Fruit fly (Drosophila melanogaster) whole organism, pupa: Measurements from ENCODE around the gene CG14115.

Source experiments
- CG10348 ChIP-seq: fragments of 200-800 bp; sonication (Bioruptor generic); IDR thresholded peaks from 2 replicates; pipeline ENCODE4 v1.3.6; 2022; ENCODE audit warnings: missing biosample characterization, missing genetic modification characterization
- CG12605 ChIP-seq: fragments of 200-800 bp; sonication (Bioruptor generic); IDR thresholded peaks from 2 replicates; pipeline ENCODE4 v1.3.6; 2022; ENCODE audit warnings: missing biosample characterization, missing genetic modification characterization
- CG13204 ChIP-seq: fragments of 200-800 bp; sonication (Bioruptor generic); optimal IDR thresholded peaks from 2 replicates; lab custom pipeline; 2018; ENCODE audit warnings: missing biosample characterization, mild to moderate bottlenecking, missing genetic modification characterization, moderate library complexity
- CG14655 ChIP-seq: fragments of 200-800 bp; sonication (Bioruptor generic); optimal IDR thresholded peaks from 3 replicates; lab custom pipeline; 2017; ENCODE audit warnings: mild to moderate bottlenecking, missing biosample characterization, missing genetic modification reagents, missing genetic modification characterization
- CG15710 ChIP-seq: fragments of 200-800 bp; sonication (Bioruptor generic); optimal IDR thresholded peaks from 2 replicates; lab custom pipeline; 2018; ENCODE audit warnings: missing biosample characterization, mild to moderate bottlenecking, missing genetic modification characterization, moderate library complexity
- CG17806 ChIP-seq: fragments of 200-800 bp; sonication (Bioruptor generic); optimal IDR thresholded peaks from 2 replicates; lab custom pipeline; 2018; ENCODE audit warnings: missing biosample characterization, mild to moderate bottlenecking, missing genetic modification characterization, moderate library complexity
- CG32121 ChIP-seq: fragments of 200-800 bp; sonication (Bioruptor generic); IDR thresholded peaks from 2 replicates; pipeline ENCODE4 v1.3.6; 2022; ENCODE audit warnings: missing biosample characterization, missing genetic modification characterization
- CG34367 ChIP-seq: fragments of 200-800 bp; sonication (Bioruptor generic); optimal IDR thresholded peaks from 2 replicates; lab custom pipeline; 2018; ENCODE audit warnings: missing biosample characterization, mild to moderate bottlenecking, missing genetic modification characterization
- CG4496 ChIP-seq: fragments of 200-800 bp; sonication (Bioruptor generic); IDR thresholded peaks from 3 replicates; pipeline ENCODE4 v1.3.6; 2022; ENCODE audit warnings: missing biosample characterization, missing genetic modification characterization
- CG8159 ChIP-seq: fragments of 200-800 bp; sonication (Bioruptor generic); optimal IDR thresholded peaks from 3 replicates; lab custom pipeline; 2018; ENCODE audit warnings: missing biosample characterization, mild to moderate bottlenecking, missing genetic modification characterization, moderate library complexity
- CG8301 ChIP-seq: fragments of 200-800 bp; sonication (Bioruptor generic); optimal IDR thresholded peaks from 2 replicates; lab custom pipeline; 2018; ENCODE audit warnings: missing biosample characterization, mild to moderate bottlenecking, missing genetic modification characterization
- CG9948 ChIP-seq: fragments of 200-800 bp; sonication (Bioruptor generic); optimal IDR thresholded peaks from 2 replicates; lab custom pipeline; 2018; ENCODE audit warnings: missing biosample characterization, mild to moderate bottlenecking, missing genetic modification characterization, moderate library complexity
- D1 ChIP-seq: fragments of 200-800 bp; sonication (Bioruptor generic); optimal IDR thresholded peaks from 2 replicates; lab custom pipeline; 2018; ENCODE audit warnings: missing biosample characterization, mild to moderate bottlenecking, missing genetic modification characterization, moderate library complexity
- EcR ChIP-seq: fragments of 200-800 bp; sonication (Bioruptor generic); optimal IDR thresholded peaks from 3 replicates; lab custom pipeline; 2019; ENCODE audit warnings: missing biosample characterization, missing genetic modification characterization, mild to moderate bottlenecking, moderate library complexity, missing genetic modification reagents
- Ets98B ChIP-seq: fragments of 200-800 bp; sonication (Bioruptor generic); IDR thresholded peaks from 2 replicates; pipeline ENCODE4 v1.3.6; 2022; ENCODE audit warnings: missing biosample characterization, missing genetic modification characterization
- Pif1A ChIP-seq: fragments of 200-800 bp; sonication (Bioruptor generic); optimal IDR thresholded peaks from 3 replicates; lab custom pipeline; 2016; ENCODE audit warnings: missing biosample characterization, missing genetic modification characterization
- Pif1B ChIP-seq: fragments of 200-800 bp; sonication (Bioruptor generic); optimal IDR thresholded peaks from 3 replicates; lab custom pipeline; 2016; ENCODE audit warnings: missing biosample characterization, missing genetic modification characterization
- Snoo ChIP-seq: fragments of 200-800 bp; sonication (Bioruptor generic); optimal IDR thresholded peaks from 3 replicates; lab custom pipeline; 2017; ENCODE audit warnings: missing biosample characterization, mild to moderate bottlenecking, missing genetic modification characterization, inconsistent platforms
- fd96Ca ChIP-seq: fragments of 200-800 bp; sonication (Bioruptor generic); IDR thresholded peaks from 3 replicates; pipeline ENCODE4 v1.3.6; 2022; ENCODE audit warnings: missing biosample characterization, missing genetic modification characterization
- gl ChIP-seq: fragments of 200-800 bp; sonication (Bioruptor generic); optimal IDR thresholded peaks from 2 replicates; lab custom pipeline; 2018; ENCODE audit warnings: missing biosample characterization, mild to moderate bottlenecking, missing genetic modification characterization
- rn ChIP-seq: fragments of 200-800 bp; sonication (Bioruptor generic); IDR thresholded peaks from 2 replicates; pipeline ENCODE4 v1.3.6; 2022; ENCODE audit warnings: missing biosample characterization, missing genetic modification characterization

The CG14115 gene

dm6 chr3L:13032915-13033282 is 28.3 kb downstream of the CG14115 start:
- TF ChIP-seq rn (no peak), Pif1A (no peak), CG32121 (no peak), D1 (tag; lab: Kevin White, UChicago) (no peak), EcR (GFP tag; lab: Kevin White, UChicago) (no peak), CG14655 (no peak), CG10348 (GFP tag; lab: Robert Waterston, UW) (no peak), CG8301 (tag; lab: Kevin White, UChicago) (no peak)

- TF ChIP-seq CG13204 (GFP tag; lab: Kevin White, UChicago) (no peak), CG17806 (tag; lab: Kevin White, UChicago) (no peak), CG14655 (peak; percentile 69), D1 (tag; lab: Kevin White, UChicago) (no peak), CG34367 (tag; lab: Kevin White, UChicago) (no peak), CG9948 (tag; lab: Kevin White, UChicago) (peak; percentile 11), CG8159 (peak; percentile 25), gl (tag; lab: Kevin White, UChicago) (no peak), CG15710 (tag; lab: Kevin White, UChicago) (peak; percentile 13), CG4496 (GFP tag; lab: Robert Waterston, UW) (0 out of 3 replicates have a peak, but pooled peaks have one; percentile 41), CG8301 (tag; lab: Kevin White, UChicago) (peak; percentile 52), Ets98B (GFP tag; lab: Robert Waterston, UW) (no peak), Pif1B (GFP tag; lab: Kevin White, UChicago) (no peak), Pif1A (no peak), rn (no peak), CG12605 (GFP tag; lab: Robert Waterston, UW) (no peak), EcR (GFP tag; lab: Kevin White, UChicago) (peak; percentile 97)
These were observed 28.9 kb downstream of the CG14115 start for dm6 chr3L:13032085-13032914.

- TF ChIP-seq CG8159 (no peak), CG34367 (tag; lab: Kevin White, UChicago) (no peak), CG32121 (no peak), CG8301 (tag; lab: Kevin White, UChicago) (no peak), CG15710 (tag; lab: Kevin White, UChicago) (no peak), CG12605 (GFP tag; lab: Robert Waterston, UW) (no peak), Snoo (tag; lab: Kevin White, UChicago) (no peak), CG10348 (GFP tag; lab: Robert Waterston, UW) (no peak), Ets98B (GFP tag; lab: Robert Waterston, UW) (no peak), CG4496 (GFP tag; lab: Robert Waterston, UW) (no peak), D1 (tag; lab: Kevin White, UChicago) (no peak), CG13204 (GFP tag; lab: Kevin White, UChicago) (no peak), fd96Ca (no peak), EcR (GFP tag; lab: Kevin White, UChicago) (no peak), CG9948 (tag; lab: Kevin White, UChicago) (no peak), CG14655 (no peak), rn (no peak), Pif1B (GFP tag; lab: Kevin White, UChicago) (no peak), gl (tag; lab: Kevin White, UChicago) (no peak)
These were observed 29.9 kb downstream of the CG14115 start for dm6 chr3L:13031326-13031725.

dm6 chr3L:13030055-13030634 is 31.1 kb downstream of the CG14115 start:
- TF ChIP-seq Pif1A: peak; percentile 35
- peak; percentile 7 for TF ChIP-seq CG15710 (tag; lab: Kevin White, UChicago)
- peak; percentile 11 for TF ChIP-seq Pif1B (GFP tag; lab: Kevin White, UChicago)
- no peak for TF ChIP-seq CG10348 (GFP tag; lab: Robert Waterston, UW)
- peak; percentile 28 for TF ChIP-seq CG8159
- no peak for TF ChIP-seq rn
- no peak for TF ChIP-seq CG9948 (tag; lab: Kevin White, UChicago)

dm6 chr3L:13028740-13029139 is 32.5 kb downstream of the CG14115 start, which contains the start of gene CG17672:
Gene CG17672, plus strand, starts transcription at chr3L:13028962.
- no peak for TF ChIP-seq CG15710 (tag; lab: Kevin White, UChicago)
- peak; percentile 18 for TF ChIP-seq Snoo (tag; lab: Kevin White, UChicago)
- 0 out of 2 replicates have a peak, but pooled peaks have one; percentile 26 for TF ChIP-seq CG32121
- TF ChIP-seq Ets98B (GFP tag; lab: Robert Waterston, UW): peak; percentile 44; the same call in 1 of the 2 replicates
- TF ChIP-seq EcR (GFP tag; lab: Kevin White, UChicago): no peak
- TF ChIP-seq CG4496 (GFP tag; lab: Robert Waterston, UW): peak; percentile 58; the same call in 2 of the 3 replicates
- peak; percentile 54; the same call in 1 of the 2 replicates for TF ChIP-seq CG12605 (GFP tag; lab: Robert Waterston, UW)
- TF ChIP-seq CG8159: peak; percentile 11

dm6 chr3L:13027333-13027732 is 33.9 kb downstream of the CG14115 start:
- TF ChIP-seq CG8159: no peak
- TF ChIP-seq CG10348 (GFP tag; lab: Robert Waterston, UW): no peak
- no peak for TF ChIP-seq rn
- no peak for TF ChIP-seq CG32121
- no peak for TF ChIP-seq CG12605 (GFP tag; lab: Robert Waterston, UW)
- TF ChIP-seq Pif1B (GFP tag; lab: Kevin White, UChicago): no peak
- no peak for TF ChIP-seq Pif1A
- TF ChIP-seq CG17806 (tag; lab: Kevin White, UChicago): no peak
- no peak for TF ChIP-seq CG14655
- no peak for TF ChIP-seq CG8301 (tag; lab: Kevin White, UChicago)
- TF ChIP-seq D1 (tag; lab: Kevin White, UChicago): no peak
- TF ChIP-seq CG15710 (tag; lab: Kevin White, UChicago): no peak
- TF ChIP-seq gl (tag; lab: Kevin White, UChicago): no peak
